Fruit fly (Drosophila melanogaster): Measurements from ENCODE around the gene Nup133.

Gene Nup133

dm6 chr3R:22667284-22667958, 23.0 kb upstream of the Nup133 start (continued):
- TF ChIP-seq CG7839 (tag; optimal IDR thresholded peaks at IDR 0.05), result peak; percentile 94
- peak; percentile 66 for TF ChIP-seq Ada2b (GFP tag; IDR thresholded peaks at IDR 0.05)
- TF ChIP-seq chinmo (GFP tag; IDR thresholded peaks at IDR 0.05; ENCODE audit: partially characterized antibody), result no peak
- peak; percentile 57 for TF ChIP-seq CG8089 (GFP tag; optimal IDR thresholded peaks at IDR 0.05)
- TF ChIP-seq tll (GFP tag; optimal IDR thresholded peaks at IDR 0.05), result no peak
- 0 out of 2 replicates have a peak, but pooled peaks have one; percentile 32 for TF ChIP-seq Taf1 (GFP tag; IDR thresholded peaks at IDR 0.05)
- TF ChIP-seq crol (GFP tag; IDR thresholded peaks at IDR 0.05), result peak; percentile 47; the same call in 1 of the 2 replicates
- TF ChIP-seq Six4 (GFP tag; optimal IDR thresholded peaks at IDR 0.05), result peak; percentile 83
- TF ChIP-seq disco-r (GFP tag; optimal IDR thresholded peaks at IDR 0.05), result no peak
- TF ChIP-seq CG10979 (tag; optimal IDR thresholded peaks at IDR 0.05), result peak; percentile 97
- peak; percentile 26 for TF ChIP-seq CTCF (GFP tag; optimal IDR thresholded peaks at IDR 0.05)
- TF ChIP-seq Dip3 (GFP tag; optimal IDR thresholded peaks at IDR 0.05), result no peak
- TF ChIP-seq so (GFP tag; IDR thresholded peaks at IDR 0.05), result peak; percentile 66; the same call in 1 of the 3 replicates
- TF ChIP-seq CG16863 (GFP tag; optimal IDR thresholded peaks at IDR 0.05), result peak; percentile 70
- TF ChIP-seq CG12659 (GFP tag; optimal IDR thresholded peaks at IDR 0.05), result peak; percentile 62
- TF ChIP-seq E2f1 (GFP tag; IDR thresholded peaks at IDR 0.05), result peak; percentile 52
- no peak for TF ChIP-seq bigmax (GFP tag; optimal IDR thresholded peaks at IDR 0.05)
- peak; percentile 79 for TF ChIP-seq lmd (GFP tag; IDR thresholded peaks at IDR 0.05)
- TF ChIP-seq CG16779 (GFP tag; IDR thresholded peaks at IDR 0.05), result no peak
- TF ChIP-seq Ssrp (tag; optimal IDR thresholded peaks at IDR 0.05), result peak; percentile 90
- no peak for TF ChIP-seq fd102C (GFP tag; optimal IDR thresholded peaks at IDR 0.05)
- no peak for TF ChIP-seq CrebB (tag; optimal IDR thresholded peaks at IDR 0.05)
- peak; percentile 42 for TF ChIP-seq tx (GFP tag; optimal IDR thresholded peaks at IDR 0.05)
- TF ChIP-seq sug (tag; optimal IDR thresholded peaks at IDR 0.05), result peak; percentile 35
- no peak for TF ChIP-seq ftz-f1 (GFP tag; optimal IDR thresholded peaks at IDR 0.05)
- peak; percentile 55 for TF ChIP-seq CG13123 (GFP tag; optimal IDR thresholded peaks at IDR 0.05)
- TF ChIP-seq CG17802 (tag; optimal IDR thresholded peaks at IDR 0.05), result peak; percentile 64
- peak; percentile 15; the same call in 1 of the 2 replicates for TF ChIP-seq CG10321 (GFP tag; IDR thresholded peaks at IDR 0.05)
- TF ChIP-seq CG4360 (GFP tag; IDR thresholded peaks at IDR 0.05), result no peak; the same call in none of the 2 replicates
- peak; percentile 21 for TF ChIP-seq jumu (GFP tag; optimal IDR thresholded peaks at IDR 0.05)
- TF ChIP-seq aop (GFP tag; IDR thresholded peaks at IDR 0.05), result no peak
- peak; percentile 92 for TF ChIP-seq trem (tag; optimal IDR thresholded peaks at IDR 0.05)
- peak; percentile 68; the same call in 1 of the 2 replicates for TF ChIP-seq Atf6 (GFP tag; IDR thresholded peaks at IDR 0.05)
- TF ChIP-seq zf30C (GFP tag; optimal IDR thresholded peaks at IDR 0.05), result peak; percentile 80
- TF ChIP-seq gcm (GFP tag; optimal IDR thresholded peaks at IDR 0.05), result peak; percentile 62
- TF ChIP-seq dmrt99B (tag; optimal IDR thresholded peaks at IDR 0.05), result peak; percentile 96
- TF ChIP-seq vnd (GFP tag; IDR thresholded peaks at IDR 0.05; ENCODE audit: partially characterized antibody), result no peak
- TF ChIP-seq zen (tag; optimal IDR thresholded peaks at IDR 0.05), result peak; percentile 89
- peak; percentile 51 for TF ChIP-seq BtbVII (GFP tag; optimal IDR thresholded peaks at IDR 0.05)
- peak; percentile 69 for TF ChIP-seq CG18619 (GFP tag; optimal IDR thresholded peaks at IDR 0.05)
- no peak for TF ChIP-seq ac (GFP tag; optimal IDR thresholded peaks at IDR 0.05)
- TF ChIP-seq CkIIα-i1 (GFP tag; IDR thresholded peaks at IDR 0.05), result no peak
- peak; percentile 73 for TF ChIP-seq PHDP (tag; optimal IDR thresholded peaks at IDR 0.05)
- TF ChIP-seq E2f2 (GFP tag; IDR thresholded peaks at IDR 0.05), result peak; percentile 36; the same call in 1 of the 2 replicates
- TF ChIP-seq mam (GFP tag; optimal IDR thresholded peaks at IDR 0.05), result peak; percentile 51
- peak; percentile 89 for TF ChIP-seq D19A (tag; optimal IDR thresholded peaks at IDR 0.05)
- TF ChIP-seq stwl (tag; optimal IDR thresholded peaks at IDR 0.05), result peak; percentile 14
- no peak for TF ChIP-seq Doc2 (GFP tag; IDR thresholded peaks at IDR 0.05)
- no peak for TF ChIP-seq D (optimal IDR thresholded peaks at IDR 0.05)
- peak; percentile 87 for TF ChIP-seq D (GFP tag; optimal IDR thresholded peaks at IDR 0.05)
